Fruit fly (Drosophila melanogaster) whole organism, embryonic: ENCODE results near the gene r2d2.
A peak's percentile ranks its signal among the peaks of the same experiment; 100 is the strongest.

ENCODE experiments used
- Blimp-1 ChIP-seq: fragments of 200-800 bp; sonication (Bioruptor generic); optimal IDR thresholded peaks from 3 replicates; lab custom pipeline; 2018; ENCODE audit warnings: missing biosample characterization, missing genetic modification characterization, mild to moderate bottlenecking, moderate library complexity, missing genetic modification reagents
- CG10979 ChIP-seq: fragments of 200-800 bp; sonication (Bioruptor generic); optimal IDR thresholded peaks from 2 replicates; lab custom pipeline; 2018; ENCODE audit warnings: missing biosample characterization, mild to moderate bottlenecking, missing genetic modification characterization, moderate library complexity
- CG11504 ChIP-seq: fragments of 200-800 bp; sonication (Bioruptor generic); optimal IDR thresholded peaks from 3 replicates; lab custom pipeline; 2019; ENCODE audit warnings: missing biosample characterization, mild to moderate bottlenecking, missing genetic modification characterization, moderate library complexity
- CG11695 ChIP-seq: fragments of 200-800 bp; sonication (Bioruptor generic); IDR thresholded peaks from 3 replicates; pipeline ENCODE4 v1.3.6; 2022; ENCODE audit warnings: missing biosample characterization, missing genetic modification characterization
- CG13287 ChIP-seq: fragments of 200-800 bp; sonication (Bioruptor generic); IDR thresholded peaks from 2 replicates; pipeline ENCODE4 v1.3.6; 2022; ENCODE audit warnings: missing biosample characterization, missing genetic modification characterization; ENCODE audit not compliant: partially characterized antibody
- CG13424 ChIP-seq: fragments of 200-800 bp; sonication (Bioruptor generic); optimal IDR thresholded peaks from 2 replicates; lab custom pipeline; 2019; ENCODE audit warnings: missing biosample characterization, mild to moderate bottlenecking, missing genetic modification characterization, moderate library complexity
- CG15269 ChIP-seq: fragments of 200-800 bp; sonication (Bioruptor generic); optimal IDR thresholded peaks from 2 replicates; lab custom pipeline; 2018; ENCODE audit warnings: missing biosample characterization, mild to moderate bottlenecking, missing genetic modification characterization, moderate library complexity
- CG1602 ChIP-seq: fragments of 200-800 bp; sonication (Bioruptor generic); optimal IDR thresholded peaks from 3 replicates; lab custom pipeline; 2016; ENCODE audit warnings: missing biosample characterization, missing genetic modification characterization
- CG17359 ChIP-seq: fragments of 200-800 bp; sonication (Bioruptor generic); optimal IDR thresholded peaks from 3 replicates; lab custom pipeline; 2018; ENCODE audit warnings: missing biosample characterization, mild to moderate bottlenecking, missing genetic modification characterization, moderate library complexity
- CG17361 ChIP-seq: fragments of 200-800 bp; sonication (Bioruptor generic); IDR thresholded peaks from 3 replicates; pipeline ENCODE4 v1.3.6; 2022; ENCODE audit warnings: missing biosample characterization, missing genetic modification characterization
- CG18262 ChIP-seq: fragments of 200-800 bp; optimal IDR thresholded peaks from 3 replicates; lab custom pipeline; 2019; ENCODE audit warnings: missing biosample characterization, mild to moderate bottlenecking, missing genetic modification characterization, moderate library complexity
- CG31441 ChIP-seq: fragments of 200-800 bp; sonication (Bioruptor generic); IDR thresholded peaks from 2 replicates; pipeline ENCODE4 v1.3.6; 2022; ENCODE audit warnings: missing biosample characterization, missing genetic modification characterization
- CG42726 ChIP-seq: fragments of 200-800 bp; sonication (Bioruptor generic); IDR thresholded peaks from 2 replicates; pipeline ENCODE4 v1.3.6; 2022; ENCODE audit warnings: missing biosample characterization, missing genetic modification characterization; ENCODE audit not compliant: partially characterized antibody
- CG43689 ChIP-seq: fragments of 200-800 bp; sonication (Bioruptor generic); IDR thresholded peaks from 2 replicates; pipeline ENCODE4 v1.3.6; 2022; ENCODE audit warnings: missing biosample characterization, missing genetic modification characterization
- CG4404 ChIP-seq: fragments of 200-800 bp; sonication (Bioruptor generic); IDR thresholded peaks from 2 replicates; pipeline ENCODE4 v1.3.6; 2022; ENCODE audit warnings: missing biosample characterization, missing genetic modification characterization
- CG8388 ChIP-seq: fragments of 200-800 bp; sonication (Bioruptor generic); optimal IDR thresholded peaks from 2 replicates; lab custom pipeline; 2019; ENCODE audit warnings: missing biosample characterization, mild to moderate bottlenecking, missing genetic modification characterization, moderate library complexity
- CG8924 ChIP-seq: fragments of 200-800 bp; optimal IDR thresholded peaks from 3 replicates; lab custom pipeline; 2019; ENCODE audit warnings: missing biosample characterization, mild to moderate bottlenecking, missing genetic modification characterization, moderate library complexity
- CoRest ChIP-seq: fragments of 200-800 bp; sonication (Bioruptor generic); optimal IDR thresholded peaks from 3 replicates; lab custom pipeline; 2018; ENCODE audit warnings: missing biosample characterization, mild to moderate bottlenecking, missing genetic modification characterization, moderate library complexity
- D19A ChIP-seq: fragments of 200-800 bp; optimal IDR thresholded peaks from 3 replicates; lab custom pipeline; 2019; ENCODE audit warnings: missing biosample characterization, mild to moderate bottlenecking, missing genetic modification characterization, moderate library complexity
- Deaf1 ChIP-seq: fragments of 200-800 bp; optimal IDR thresholded peaks from 3 replicates; lab custom pipeline; 2019; ENCODE audit warnings: missing biosample characterization, mild to moderate bottlenecking, missing genetic modification characterization, moderate library complexity
- E2f2 ChIP-seq: fragments of 200-800 bp; sonication (Bioruptor generic); IDR thresholded peaks from 2 replicates; pipeline ENCODE4 v1.3.6; 2022; ENCODE audit warnings: missing biosample characterization, missing genetic modification characterization
- Hmr ChIP-seq: fragments of 200-800 bp; sonication (Bioruptor generic); optimal IDR thresholded peaks from 3 replicates; lab custom pipeline; 2017; ENCODE audit warnings: mild to moderate bottlenecking, missing biosample characterization, missing genetic modification reagents, missing genetic modification characterization
- Hr51 ChIP-seq, 2 experiments: fragments of 200-800 bp; sonication (Bioruptor generic); optimal IDR thresholded peaks; 2 replicates in 1 of 2; 3 replicates in 1 of 2; lab custom pipeline; 2016 to 2018; ENCODE audit warnings: missing biosample characterization in 2 of 2, missing genetic modification characterization in 2 of 2, mild to moderate bottlenecking in 1 of 2, moderate library complexity in 1 of 2
- Med ChIP-seq: fragments of 200-800 bp; sonication (Bioruptor generic); peaks from one replicate; lab custom pipeline; 2016; ENCODE audit warnings: missing biosample characterization, missing genetic modification characterization, mild to moderate bottlenecking, inconsistent platforms, moderate library complexity
- Meics ChIP-seq: fragments of 200-800 bp; sonication (Bioruptor generic); optimal IDR thresholded peaks from 2 replicates; lab custom pipeline; 2017; ENCODE audit warnings: missing biosample characterization, mild to moderate bottlenecking, missing genetic modification characterization
- Optix ChIP-seq: fragments of 200-800 bp; sonication (Bioruptor generic); IDR thresholded peaks from 3 replicates; pipeline ENCODE4 v1.3.6; 2022; ENCODE audit warnings: missing biosample characterization, missing genetic modification characterization
- PHDP ChIP-seq: fragments of 200-800 bp; sonication (Bioruptor generic); optimal IDR thresholded peaks from 3 replicates; lab custom pipeline; 2018; ENCODE audit warnings: missing biosample characterization, mild to moderate bottlenecking, missing genetic modification characterization, moderate library complexity
- Ssrp ChIP-seq: fragments of 200-800 bp; sonication (Bioruptor generic); optimal IDR thresholded peaks from 2 replicates; lab custom pipeline; 2018; ENCODE audit warnings: missing biosample characterization, mild to moderate bottlenecking, missing genetic modification characterization, moderate library complexity
- ab ChIP-seq: fragments of 200-800 bp; sonication (Bioruptor generic); optimal IDR thresholded peaks from 2 replicates; lab custom pipeline; 2016; ENCODE audit warnings: missing biosample characterization, missing genetic modification characterization
- ap ChIP-seq: fragments of 200-800 bp; sonication (Bioruptor generic); IDR thresholded peaks from 2 replicates; pipeline ENCODE4 v1.3.6; 2022; ENCODE audit warnings: missing biosample characterization, missing genetic modification characterization
- ara ChIP-seq: fragments of 200-800 bp; sonication (Bioruptor generic); IDR thresholded peaks from 2 replicates; pipeline ENCODE4 v1.3.6; 2022; ENCODE audit warnings: missing biosample characterization, missing genetic modification characterization
- bcd ChIP-seq: fragments of 200-800 bp; sonication (Bioruptor generic); optimal IDR thresholded peaks from 2 replicates; lab custom pipeline; 2017; ENCODE audit warnings: missing biosample characterization, mild to moderate bottlenecking, missing genetic modification characterization
- bsh ChIP-seq, 2 experiments: fragments of 200-800 bp; sonication (Bioruptor generic); optimal IDR thresholded peaks; 2 replicates each; lab custom pipeline; 2017 to 2018; ENCODE audit warnings: mild to moderate bottlenecking in 2 of 2, missing biosample characterization in 2 of 2, missing genetic modification characterization in 2 of 2, moderate library complexity in 1 of 2
- cwo ChIP-seq: fragments of 200-800 bp; sonication (Bioruptor generic); optimal IDR thresholded peaks from 3 replicates; lab custom pipeline; 2017; ENCODE audit warnings: missing biosample characterization, missing genetic modification characterization, mild to moderate bottlenecking, moderate library complexity, missing genetic modification reagents
- dimm ChIP-seq: fragments of 200-800 bp; sonication (Bioruptor generic); IDR thresholded peaks from 2 replicates; pipeline ENCODE4 v1.3.6; 2022; ENCODE audit warnings: missing biosample characterization, missing genetic modification characterization
- esg ChIP-seq: fragments of 200-800 bp; sonication (Bioruptor generic); conservative IDR thresholded peaks from 2 replicates; pipeline ENCODE4 v1.3.6; 2022; ENCODE audit warnings: missing biosample characterization, missing genetic modification characterization
- eve ChIP-seq, 2 experiments: fragments of >200 bp; optimal IDR thresholded peaks; 2 replicates each; lab custom pipeline; 2017; ENCODE audit warnings: missing biosample characterization in 2 of 2, missing genetic modification characterization in 2 of 2
- hkb ChIP-seq, 2 experiments: fragments of 200-800 bp in 1 of 2; fragments of >200 bp in 1 of 2; sonication (Bioruptor generic) in 1 of 2; IDR thresholded peaks in 1 of 2; optimal IDR thresholded peaks in 1 of 2; 2 replicates each; pipeline versions ENCODE4 v1.3.6 to Lab custom; 2017 to 2022; ENCODE audit warnings: missing biosample characterization in 1 of 2, missing genetic modification characterization in 1 of 2
- kni ChIP-seq: fragments of 200-800 bp; sonication (Bioruptor generic); optimal IDR thresholded peaks from 3 replicates; lab custom pipeline; 2017; ENCODE audit warnings: mild to moderate bottlenecking, missing biosample characterization, missing genetic modification reagents, missing genetic modification characterization
- lmd ChIP-seq: fragments of 200-800 bp; sonication (Bioruptor generic); IDR thresholded peaks from 2 replicates; pipeline ENCODE4 v1.3.6; 2022; ENCODE audit warnings: missing biosample characterization, missing genetic modification characterization
- ranshi ChIP-seq: fragments of 200-800 bp; sonication (Bioruptor generic); IDR thresholded peaks from 2 replicates; pipeline ENCODE4 v1.3.6; 2022; ENCODE audit warnings: missing biosample characterization, missing genetic modification characterization
- schlank ChIP-seq: fragments of 200-800 bp; sonication (Bioruptor generic); optimal IDR thresholded peaks from 2 replicates; lab custom pipeline; 2018; ENCODE audit warnings: missing biosample characterization, mild to moderate bottlenecking, missing genetic modification characterization
- tap ChIP-seq: fragments of 200-800 bp; optimal IDR thresholded peaks from 3 replicates; lab custom pipeline; 2019; ENCODE audit warnings: missing biosample characterization, mild to moderate bottlenecking, missing genetic modification characterization, moderate library complexity
- tgo ChIP-seq: fragments of 200-800 bp; sonication (Bioruptor generic); IDR thresholded peaks from 3 replicates; pipeline ENCODE4 v1.3.6; 2022; ENCODE audit warnings: missing biosample characterization, missing genetic modification characterization
- trem ChIP-seq: fragments of 200-800 bp; optimal IDR thresholded peaks from 3 replicates; lab custom pipeline; 2019; ENCODE audit warnings: missing biosample characterization, mild to moderate bottlenecking, missing genetic modification characterization, moderate library complexity
- vvl ChIP-seq: fragments of 200-800 bp; sonication (Bioruptor generic); IDR thresholded peaks from 2 replicates; pipeline ENCODE4 v1.3.6; 2022; ENCODE audit warnings: missing biosample characterization, missing genetic modification characterization

Gene r2d2

DNA sequence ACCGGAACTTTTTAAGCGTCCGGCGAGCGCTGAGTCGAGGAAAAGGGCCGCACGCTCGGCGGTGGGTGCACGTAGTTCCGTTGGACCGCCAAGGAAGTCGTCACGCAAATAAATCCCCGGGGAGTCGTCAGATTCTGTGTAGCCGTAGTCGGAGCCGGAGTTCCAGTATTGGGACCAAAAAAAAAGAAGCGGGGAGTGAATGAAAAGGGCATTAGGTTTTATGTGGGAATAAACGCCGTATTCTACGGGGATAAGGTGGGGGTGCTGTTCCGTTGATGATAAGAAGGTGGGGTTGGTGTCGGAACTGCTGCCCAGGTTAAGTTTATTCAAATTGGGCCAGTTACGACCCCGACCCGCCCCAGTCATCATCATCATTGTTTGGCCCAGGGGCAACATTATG lies 50.5 kb downstream of the r2d2 start (continued):
- TF ChIP-seq CG13287 (GFP tag; lab: Robert Waterston, UW): no peak

DNA sequence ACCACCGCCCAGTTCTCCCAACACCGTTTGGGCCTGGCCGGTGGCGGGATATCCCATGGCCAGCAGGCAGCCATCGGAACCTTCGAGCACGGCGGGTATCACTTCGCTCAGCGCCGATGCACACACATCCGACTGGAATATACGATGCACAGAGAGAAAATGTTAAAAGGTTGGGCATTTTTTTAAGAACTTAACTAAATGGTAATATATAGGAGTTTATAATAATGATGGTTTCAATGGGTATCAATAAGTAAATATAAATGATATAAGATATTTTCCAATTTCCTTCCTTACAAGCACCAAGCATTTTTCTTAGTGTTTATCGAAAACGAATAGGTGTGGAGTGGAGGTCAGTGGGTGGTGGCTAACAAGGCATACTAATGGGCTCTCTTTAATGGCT lies 51.7 kb downstream of the r2d2 start:
- 0 out of 2 replicates have a peak, but pooled peaks have one; percentile 20 for TF ChIP-seq CG4404 (GFP tag; lab: Robert Waterston, UW)
- peak; percentile 40 for TF ChIP-seq lmd (GFP tag; lab: Robert Waterston, UW)
- TF ChIP-seq CG31441 (GFP tag; lab: Robert Waterston, UW): peak; percentile 68
- peak; percentile 63 for TF ChIP-seq Blimp-1 (GFP tag; lab: Kevin White, UChicago)
- TF ChIP-seq D19A (tag; lab: Kevin White, UChicago): peak; percentile 28
- TF ChIP-seq CG15269 (tag; lab: Kevin White, UChicago): peak; percentile 35
- TF ChIP-seq CG17361 (GFP tag; lab: Robert Waterston, UW): 0 out of 3 replicates have a peak, but pooled peaks have one; percentile 37
- peak; percentile 15 for TF ChIP-seq bcd (GFP tag; lab: Kevin White, UChicago)
- no peak for TF ChIP-seq ab
- peak; percentile 31 for TF ChIP-seq cwo (GFP tag; lab: Kevin White, UChicago)
- TF ChIP-seq PHDP (tag; lab: Kevin White, UChicago): peak; percentile 43
- peak; percentile 9 for TF ChIP-seq CG13424 (tag; lab: Kevin White, UChicago)
- 0 out of 3 replicates have a peak, but pooled peaks have one; percentile 9 for TF ChIP-seq CG11695 (GFP tag; lab: Robert Waterston, UW)
- peak; percentile 63 for TF ChIP-seq CG17359 (tag; lab: Kevin White, UChicago)
- TF ChIP-seq hkb (optimal IDR thresholded peaks at IDR 0.05; lab: Kevin White, UChicago): no peak
- peak; percentile 38; the same call in 1 of the 2 replicates for TF ChIP-seq hkb (GFP tag; IDR thresholded peaks at IDR 0.05; lab: Robert Waterston, UW)
- 0 out of 2 replicates have a peak, but pooled peaks have one; percentile 7 for TF ChIP-seq ranshi (GFP tag; lab: Robert Waterston, UW)
- no peak for TF ChIP-seq kni
- peak; percentile 26 for TF ChIP-seq tap (tag; lab: Kevin White, UChicago)
- no peak for TF ChIP-seq CG42726
- 0 out of 2 replicates have a peak, but pooled peaks have one; percentile 23 for TF ChIP-seq CG43689 (GFP tag; lab: Robert Waterston, UW)
- peak; percentile 44 for TF ChIP-seq Meics (GFP tag; lab: Kevin White, UChicago)
- TF ChIP-seq CG8924 (tag; lab: Kevin White, UChicago): peak; percentile 34
- peak; percentile 31 for TF ChIP-seq CoRest
- peak; percentile 10 for TF ChIP-seq trem (tag; lab: Kevin White, UChicago)
- TF ChIP-seq eve (GFP tag; optimal IDR thresholded peaks at IDR 0.05; lab: Kevin White, UChicago): peak in 1 of 2 experiments; percentile 43
- peak in 1 of 2 experiments; percentile 56 for TF ChIP-seq Hr51 (GFP tag; optimal IDR thresholded peaks at IDR 0.05; lab: Kevin White, UChicago)
- TF ChIP-seq Hmr: peak; percentile 52
- peak; percentile 32; the same call in 1 of the 2 replicates for TF ChIP-seq vvl
- TF ChIP-seq Deaf1 (tag; lab: Kevin White, UChicago): peak; percentile 23
- peak; percentile 14; the same call in 1 of the 2 replicates for TF ChIP-seq E2f2
- TF ChIP-seq ap (GFP tag; lab: Robert Waterston, UW): no peak
- peak; percentile 44 for TF ChIP-seq Med
- peak; percentile 47 for TF ChIP-seq CG18262 (tag; lab: Kevin White, UChicago)
- 0 out of 3 replicates have a peak, but pooled peaks have one; percentile 20 for TF ChIP-seq Optix (GFP tag; lab: Robert Waterston, UW)
- no peak for TF ChIP-seq schlank (tag; lab: Kevin White, UChicago)
- peak; percentile 62 for TF ChIP-seq CG11504 (tag; lab: Kevin White, UChicago)
- TF ChIP-seq ara: peak; percentile 40; the same call in 1 of the 2 replicates
- 0 out of 2 replicates have a peak, but pooled peaks have one; percentile 8 for TF ChIP-seq esg (GFP tag; lab: Robert Waterston, UW)
- TF ChIP-seq CG8388: peak; percentile 28
- TF ChIP-seq dimm: no peak
- TF ChIP-seq tgo (GFP tag; lab: Robert Waterston, UW): peak; percentile 50
- TF ChIP-seq CG1602 (GFP tag; lab: Kevin White, UChicago): peak; percentile 1
- TF ChIP-seq Ssrp (tag; lab: Kevin White, UChicago): peak; percentile 38
- peak; percentile 59 for TF ChIP-seq CG10979 (tag; lab: Kevin White, UChicago)
- TF ChIP-seq bsh (GFP tag; optimal IDR thresholded peaks at IDR 0.05; lab: Kevin White, UChicago): peak in 1 of 2 experiments; percentile 69
